Fruit fly (Drosophila melanogaster): ENCODE data around the gene CG5850.

- TF ChIP-seq CTCF (optimal IDR thresholded peaks at IDR 0.05) (no peak), CG8478 (optimal IDR thresholded peaks at IDR 0.05) (no peak)
Measured at dm6 chr2L:9956993-9957652, 6.6 kb downstream of the CG5850 start, which contains the start of the genes CG4658 and CG5846.

Measured in S2 (cell line).